Worm (Caenorhabditis elegans): ENCODE results near the gene Y54G2A.45.
"Not testable (repeated sequence)": the region's sequence is repeated elsewhere in the genome, so short reads cannot be mapped to it uniquely, and the experiment has no call there.

Y54G2A.45 gene

ce11 chrIV:2788389-2788788, 17.3 kb upstream of the Y54G2A.45 start, which contains the start of gene atln-1:
Gene atln-1 (plus strand): TSS chrIV:2788689.
- not testable (repeated sequence) for TF ChIP-seq tab-1 (GFP tag; IDR thresholded peaks at IDR 0.05); klf-2 (GFP tag; conservative IDR thresholded peaks at IDR 0.05); med-1 (GFP tag; optimal IDR thresholded peaks at IDR 0.05; ENCODE audit: insufficient read depth)

ce11 chrIV:2793956-2794355, 11.7 kb upstream of the Y54G2A.45 start:
- TF ChIP-seq cog-1 (tag; optimal IDR thresholded peaks at IDR 0.05) (no peak), tab-1 (GFP tag; IDR thresholded peaks at IDR 0.05) (no peak), med-1 (GFP tag; optimal IDR thresholded peaks at IDR 0.05; ENCODE audit: insufficient read depth) (no peak), ztf-29 (GFP tag; IDR thresholded peaks at IDR 0.05) (no peak), flt-1 (GFP tag; IDR thresholded peaks at IDR 0.05) (no peak), klf-2 (GFP tag; conservative IDR thresholded peaks at IDR 0.05) (no peak), T22C8.4 (GFP tag; IDR thresholded peaks at IDR 0.05) (no peak), ref-1 (GFP tag; conservative IDR thresholded peaks at IDR 0.05) (no peak), ztf-23 (GFP tag; IDR thresholded peaks at IDR 0.05) (no peak)

ce11 chrIV:2798339-2798738, 7.3 kb upstream of the Y54G2A.45 start, which contains the start of gene Y54G2A.52:
Gene Y54G2A.52 (minus strand): TSS chrIV:2798686.
- TF ChIP-seq tab-1 (GFP tag; IDR thresholded peaks at IDR 0.05) (no peak), ref-1 (GFP tag; conservative IDR thresholded peaks at IDR 0.05) (no peak), flt-1 (GFP tag; IDR thresholded peaks at IDR 0.05) (no peak), ztf-29 (GFP tag; IDR thresholded peaks at IDR 0.05) (no peak), cog-1 (tag; optimal IDR thresholded peaks at IDR 0.05) (no peak)

- TF ChIP-seq T22C8.4 (GFP tag; IDR thresholded peaks at IDR 0.05) = no peak
- no peak for TF ChIP-seq med-1 (GFP tag; optimal IDR thresholded peaks at IDR 0.05; ENCODE audit: insufficient read depth)
- TF ChIP-seq cog-1 (tag; optimal IDR thresholded peaks at IDR 0.05) = no peak
- TF ChIP-seq flt-1 (GFP tag; IDR thresholded peaks at IDR 0.05) = no peak
- no peak for TF ChIP-seq klf-2 (GFP tag; conservative IDR thresholded peaks at IDR 0.05)
- no peak for TF ChIP-seq tab-1 (GFP tag; IDR thresholded peaks at IDR 0.05)
- TF ChIP-seq ref-1 (GFP tag; conservative IDR thresholded peaks at IDR 0.05) = no peak
- TF ChIP-seq ztf-29 (GFP tag; IDR thresholded peaks at IDR 0.05) = no peak
- no peak for TF ChIP-seq ztf-23 (GFP tag; IDR thresholded peaks at IDR 0.05)
Observed at ce11 chrIV:2799389-2799788, 6.3 kb upstream of the Y54G2A.45 start, which contains the start of gene Y54G2A.10. Gene Y54G2A.10 (plus strand): TSS chrIV:2799689.

ce11 chrIV:2799890-2800289, 5.8 kb upstream of the Y54G2A.45 start:
- no peak for TF ChIP-seq cog-1 (tag; optimal IDR thresholded peaks at IDR 0.05)
- TF ChIP-seq ztf-23 (GFP tag; IDR thresholded peaks at IDR 0.05) = no peak
- TF ChIP-seq ref-1 (GFP tag; conservative IDR thresholded peaks at IDR 0.05) = no peak
- no peak for TF ChIP-seq klf-2 (GFP tag; conservative IDR thresholded peaks at IDR 0.05)
- TF ChIP-seq med-1 (GFP tag; optimal IDR thresholded peaks at IDR 0.05; ENCODE audit: insufficient read depth) = no peak
- TF ChIP-seq ztf-29 (GFP tag; IDR thresholded peaks at IDR 0.05) = no peak
- no peak for TF ChIP-seq flt-1 (GFP tag; IDR thresholded peaks at IDR 0.05)
- TF ChIP-seq tab-1 (GFP tag; IDR thresholded peaks at IDR 0.05) = no peak

- TF ChIP-seq cog-1 (tag; optimal IDR thresholded peaks at IDR 0.05) = no peak
- peak; percentile 69; the same call in 1 of the 2 replicates for TF ChIP-seq ztf-23 (GFP tag; IDR thresholded peaks at IDR 0.05)
- TF ChIP-seq tab-1 (GFP tag; IDR thresholded peaks at IDR 0.05) = peak; percentile 69; the same call in 1 of the 2 replicates
- TF ChIP-seq ztf-29 (GFP tag; IDR thresholded peaks at IDR 0.05) = peak; percentile 55; the same call in 1 of the 2 replicates
Observed at ce11 chrIV:2801004-2801403, 4.7 kb upstream of the Y54G2A.45 start.

ce11 chrIV:2801558-2801957, 4.1 kb upstream of the Y54G2A.45 start, which contains the start of gene Y54G2A.44:
Gene Y54G2A.44 (plus strand): TSS chrIV:2801858.
- TF ChIP-seq med-1 (GFP tag; optimal IDR thresholded peaks at IDR 0.05; ENCODE audit: insufficient read depth); klf-2 (GFP tag; conservative IDR thresholded peaks at IDR 0.05); ztf-23 (GFP tag; IDR thresholded peaks at IDR 0.05): not testable (repeated sequence)

ce11 chrIV:2802193-2802592, 3.5 kb upstream of the Y54G2A.45 start:
- TF ChIP-seq cog-1 (tag; optimal IDR thresholded peaks at IDR 0.05) = no peak
- peak; percentile 61; the same call in 1 of the 2 replicates for TF ChIP-seq klf-2 (GFP tag; conservative IDR thresholded peaks at IDR 0.05)
- peak; percentile 54; the same call in 1 of the 2 replicates for TF ChIP-seq ref-1 (GFP tag; conservative IDR thresholded peaks at IDR 0.05)
- peak; percentile 75; the same call in 1 of the 2 replicates for TF ChIP-seq tab-1 (GFP tag; IDR thresholded peaks at IDR 0.05)
- peak; percentile 74; the same call in 1 of the 2 replicates for TF ChIP-seq ztf-23 (GFP tag; IDR thresholded peaks at IDR 0.05)
- TF ChIP-seq med-1 (GFP tag; optimal IDR thresholded peaks at IDR 0.05; ENCODE audit: insufficient read depth) = no peak
- 0 out of 2 replicates have a peak, but pooled peaks have one; percentile 14 for TF ChIP-seq ztf-29 (GFP tag; IDR thresholded peaks at IDR 0.05)
- peak; percentile 63 for TF ChIP-seq flt-1 (GFP tag; IDR thresholded peaks at IDR 0.05)
- TF ChIP-seq T22C8.4 (GFP tag; IDR thresholded peaks at IDR 0.05) = no peak

ce11 chrIV:2803652-2804051, 2.0 kb upstream of the Y54G2A.45 start, which contains the start of gene Y54G2A.32:
Gene Y54G2A.32 (plus strand): TSS chrIV:2803952.
- no peak for TF ChIP-seq ztf-23 (GFP tag; IDR thresholded peaks at IDR 0.05)
- TF ChIP-seq T22C8.4 (GFP tag; IDR thresholded peaks at IDR 0.05) = no peak
- TF ChIP-seq flt-1 (GFP tag; IDR thresholded peaks at IDR 0.05) = no peak
- no peak for TF ChIP-seq ref-1 (GFP tag; conservative IDR thresholded peaks at IDR 0.05)
- TF ChIP-seq med-1 (GFP tag; optimal IDR thresholded peaks at IDR 0.05; ENCODE audit: insufficient read depth) = no peak
- no peak for TF ChIP-seq ztf-29 (GFP tag; IDR thresholded peaks at IDR 0.05)
- no peak for TF ChIP-seq tab-1 (GFP tag; IDR thresholded peaks at IDR 0.05)
- TF ChIP-seq klf-2 (GFP tag; conservative IDR thresholded peaks at IDR 0.05) = no peak
- TF ChIP-seq cog-1 (tag; optimal IDR thresholded peaks at IDR 0.05) = no peak

- TF ChIP-seq cog-1 (tag; optimal IDR thresholded peaks at IDR 0.05) (no peak), tab-1 (GFP tag; IDR thresholded peaks at IDR 0.05) (0 out of 2 replicates have a peak, but pooled peaks have one; percentile 58), flt-1 (GFP tag; IDR thresholded peaks at IDR 0.05) (peak; percentile 44; the same call in 1 of the 2 replicates), ref-1 (GFP tag; conservative IDR thresholded peaks at IDR 0.05) (no peak), med-1 (GFP tag; optimal IDR thresholded peaks at IDR 0.05; ENCODE audit: insufficient read depth) (no peak), T22C8.4 (GFP tag; IDR thresholded peaks at IDR 0.05) (no peak), ztf-29 (GFP tag; IDR thresholded peaks at IDR 0.05) (no peak), ztf-23 (GFP tag; IDR thresholded peaks at IDR 0.05) (no peak; the same call in 1 of the 2 replicates), klf-2 (GFP tag; conservative IDR thresholded peaks at IDR 0.05) (no peak)
Observed at ce11 chrIV:2808154-2808553, 2.5 kb downstream of the Y54G2A.45 start.
